Worm (Caenorhabditis elegans) whole organism, L4 larva: ENCODE measurements around the gene col-175.

Source experiments
- D1046.2 ChIP-seq: fragments of 200-800 bp; sonication (Bioruptor generic); IDR thresholded peaks from 2 replicates; pipeline ENCODE4 v1.3.6; 2022; ENCODE audit warnings: missing genetic modification characterization, missing compliant biosample characterization
- F10B5.3 ChIP-seq: sonication (generic microtip); optimal IDR thresholded peaks from 2 replicates; lab custom pipeline; 2016; ENCODE audit warnings: mild to moderate bottlenecking, missing genetic modification characterization, missing compliant biosample characterization
- F26F4.8 ChIP-seq: fragments of 200-800 bp; sonication (Bioruptor generic); conservative IDR thresholded peaks from 2 replicates; pipeline ENCODE4 v1.3.6; 2022; ENCODE audit warnings: missing genetic modification characterization, missing compliant biosample characterization
- F37D6.2 ChIP-seq: sonication (generic microtip); optimal IDR thresholded peaks from 2 replicates; lab custom pipeline; 2016; ENCODE audit warnings: mild to moderate bottlenecking, missing genetic modification characterization, missing compliant biosample characterization
- F44E2.7 ChIP-seq: fragments of 200-800 bp; sonication (Bioruptor generic); IDR thresholded peaks from 2 replicates; pipeline ENCODE4 v2.1.2; 2022; ENCODE audit warnings: missing genetic modification characterization, missing compliant biosample characterization
- F49E8.2 ChIP-seq: sonication (generic microtip); optimal IDR thresholded peaks from 2 replicates; lab custom pipeline; 2016; ENCODE audit warnings: missing compliant biosample characterization, mild to moderate bottlenecking, missing genetic modification characterization, borderline replicate concordance
- Y105C5A.15 ChIP-seq: fragments of 200-800 bp; sonication (Bioruptor generic); IDR thresholded peaks from 2 replicates; pipeline ENCODE4 v1.3.6; 2022; ENCODE audit warnings: missing genetic modification characterization, missing compliant biosample characterization
- Y48G9A.11 ChIP-seq: fragments of 200-800 bp; sonication (Bioruptor generic); IDR thresholded peaks from 2 replicates; pipeline ENCODE4 v1.3.6; 2022; ENCODE audit warnings: missing genetic modification reagents, missing genetic modification characterization, missing compliant biosample characterization
- Y5F2A.4 ChIP-seq: fragments of 200-800 bp; sonication (Bioruptor generic); optimal IDR thresholded peaks from 2 replicates; lab custom pipeline; 2018; ENCODE audit warnings: mild to moderate bottlenecking, missing genetic modification characterization, missing compliant biosample characterization
- ZK337.2 ChIP-seq: fragments of 200-800 bp; sonication (Bioruptor generic); IDR thresholded peaks from 2 replicates; pipeline ENCODE4 v1.3.6; 2022; ENCODE audit warnings: missing genetic modification reagents, missing genetic modification characterization, missing compliant biosample characterization
- aly-2 ChIP-seq: sonication (generic microtip); optimal IDR thresholded peaks from 2 replicates; lab custom pipeline; 2018; ENCODE audit warnings: missing biosample characterization, missing genetic modification characterization
- arid-1 ChIP-seq: fragments of 200-800 bp; sonication (Bioruptor generic); conservative IDR thresholded peaks from 2 replicates; pipeline ENCODE4 v1.3.6; 2022; ENCODE audit warnings: missing genetic modification reagents, missing genetic modification characterization, missing compliant biosample characterization
- ceh-44 ChIP-seq: fragments of 200-800 bp; sonication (Bioruptor generic); IDR thresholded peaks from 2 replicates; pipeline ENCODE4 v1.3.6; 2022; ENCODE audit warnings: missing genetic modification reagents, missing genetic modification characterization, missing compliant biosample characterization
- ceh-62 ChIP-seq: sonication (generic microtip); optimal IDR thresholded peaks from 2 replicates; lab custom pipeline; 2017; ENCODE audit warnings: missing biosample characterization, missing genetic modification characterization
- ctbp-1 ChIP-seq: fragments of 200-800 bp; sonication (Bioruptor generic); IDR thresholded peaks from 2 replicates; pipeline ENCODE4 v1.3.6; 2022; ENCODE audit warnings: missing genetic modification reagents, missing genetic modification characterization, missing compliant biosample characterization
- daf-12 ChIP-seq: fragments of 150-350 bp; optimal IDR thresholded peaks from 2 replicates; lab custom pipeline; 2014; ENCODE audit warnings: missing biosample characterization, missing genetic modification reagents, missing genetic modification characterization
- daf-16 ChIP-seq, 3 experiments: sonication (generic microtip); optimal IDR thresholded peaks; 2 replicates each; lab custom pipeline; 2016 to 2017; ENCODE audit warnings: missing genetic modification characterization in 3 of 3, missing genetic modification reagents in 3 of 3, mild to moderate bottlenecking in 2 of 3, missing compliant biosample characterization in 2 of 3, missing biosample characterization in 1 of 3, moderate library complexity in 1 of 3
- daf-8 ChIP-seq: fragments of 200-800 bp; sonication (Bioruptor generic); IDR thresholded peaks from 2 replicates; pipeline ENCODE4 v1.3.6; 2022; ENCODE audit warnings: missing genetic modification characterization, missing compliant biosample characterization
- dmd-6 ChIP-seq: fragments of 200-800 bp; sonication (Bioruptor generic); IDR thresholded peaks from 2 replicates; pipeline ENCODE4 v1.3.6; 2022; ENCODE audit warnings: missing genetic modification reagents, missing genetic modification characterization, missing compliant biosample characterization
- dmd-8 ChIP-seq: fragments of 200-800 bp; sonication (Bioruptor generic); IDR thresholded peaks from 2 replicates; pipeline ENCODE4 v1.3.6; 2022; ENCODE audit warnings: missing genetic modification characterization, missing compliant biosample characterization
- duxl-1 ChIP-seq: sonication (generic microtip); optimal IDR thresholded peaks from 2 replicates; lab custom pipeline; 2016; ENCODE audit warnings: mild to moderate bottlenecking, missing genetic modification characterization, moderate library complexity, missing compliant biosample characterization; ENCODE audit not compliant: poor library complexity
- gei-8 ChIP-seq: fragments of 200-800 bp; sonication (Bioruptor generic); optimal IDR thresholded peaks from 2 replicates; lab custom pipeline; 2018; ENCODE audit warnings: mild to moderate bottlenecking, missing genetic modification characterization, missing compliant biosample characterization
- hif-1 ChIP-seq, 2 experiments: sonication (generic microtip); optimal IDR thresholded peaks; 2 replicates each; lab custom pipeline; 2016 to 2017; ENCODE audit warnings: missing compliant biosample characterization in 2 of 2, missing genetic modification characterization in 2 of 2, missing genetic modification reagents in 2 of 2, missing genotype in 2 of 2, mild to moderate bottlenecking in 1 of 2
- hlh-11 ChIP-seq: fragments of 200-800 bp; sonication (Bioruptor generic); optimal IDR thresholded peaks from 2 replicates; lab custom pipeline; 2018; ENCODE audit warnings: mild to moderate bottlenecking, missing genetic modification characterization, missing compliant biosample characterization
- hlh-30 ChIP-seq: sonication (generic microtip); optimal IDR thresholded peaks from 2 replicates; lab custom pipeline; 2017; ENCODE audit warnings: antibody characterized with exemption, mild to moderate bottlenecking, missing genetic modification characterization, missing compliant biosample characterization; ENCODE audit not compliant: insufficient read depth
- jun-1 ChIP-seq: fragments of 150-350 bp; optimal IDR thresholded peaks from 2 replicates; lab custom pipeline; 2014; ENCODE audit warnings: missing biosample characterization, missing genetic modification reagents, missing genetic modification characterization
- lim-7 ChIP-seq: fragments of 200-800 bp; sonication (Bioruptor generic); IDR thresholded peaks from 2 replicates; pipeline ENCODE4 v1.3.6; 2022; ENCODE audit warnings: missing genetic modification characterization, missing compliant biosample characterization
- lin-1 ChIP-seq: fragments of 200-800 bp; sonication (Bioruptor generic); IDR thresholded peaks from 2 replicates; pipeline ENCODE4 v1.3.6; 2022; ENCODE audit warnings: missing genetic modification reagents, missing genetic modification characterization, missing compliant biosample characterization
- lir-3 ChIP-seq: sonication (generic microtip); optimal IDR thresholded peaks from 2 replicates; lab custom pipeline; 2016; ENCODE audit warnings: mild to moderate bottlenecking, missing genetic modification characterization, missing compliant biosample characterization
- madf-5 ChIP-seq, 2 experiments: fragments of 200-800 bp; sonication (Bioruptor generic); IDR thresholded peaks; 2 replicates each; pipeline ENCODE4 v1.3.6; 2022; ENCODE audit warnings: missing compliant biosample characterization in 2 of 2, missing genetic modification characterization in 2 of 2
- madf-9 ChIP-seq: fragments of 200-800 bp; sonication (Bioruptor generic); conservative IDR thresholded peaks from 2 replicates; pipeline ENCODE4 v1.3.6; 2022; ENCODE audit warnings: missing genetic modification reagents, missing genetic modification characterization, missing compliant biosample characterization
- mdl-1 ChIP-seq, 2 experiments: fragments of 150-350 bp in 1 of 2; sonication (generic microtip) in 1 of 2; optimal IDR thresholded peaks; 2 replicates each; lab custom pipeline; 2014 to 2017; ENCODE audit warnings: missing biosample characterization in 2 of 2, missing genetic modification characterization in 2 of 2
- mdt-29 ChIP-seq: fragments of 200-800 bp; sonication (Bioruptor generic); IDR thresholded peaks from 2 replicates; pipeline ENCODE4 v1.3.6; 2022; ENCODE audit warnings: missing genetic modification reagents, missing genetic modification characterization, missing compliant biosample characterization
- mep-1 ChIP-seq: fragments of 150-350 bp; sonication (generic microtip); optimal IDR thresholded peaks from 3 replicates; lab custom pipeline; 2014; ENCODE audit warnings: missing biosample characterization, missing genetic modification characterization
- nhr-102 ChIP-seq: sonication (generic microtip); optimal IDR thresholded peaks from 2 replicates; lab custom pipeline; 2016; ENCODE audit warnings: mild to moderate bottlenecking, missing genetic modification characterization, moderate library complexity, missing compliant biosample characterization
- nhr-25 ChIP-seq: sonication (generic microtip); optimal IDR thresholded peaks from 2 replicates; lab custom pipeline; 2017; ENCODE audit warnings: missing genetic modification characterization, mild to moderate bottlenecking, missing compliant biosample characterization, antibody characterized with exemption, moderate library complexity, borderline replicate concordance; ENCODE audit not compliant: insufficient read depth
- nhr-41 ChIP-seq: fragments of 200-800 bp; sonication (Bioruptor generic); IDR thresholded peaks from 2 replicates; pipeline ENCODE4 v1.3.6; 2022; ENCODE audit warnings: missing genetic modification reagents, missing genetic modification characterization, missing compliant biosample characterization
- nhr-77 ChIP-seq: fragments of 150-350 bp; optimal IDR thresholded peaks from 2 replicates; lab custom pipeline; 2014; ENCODE audit warnings: missing biosample characterization, missing genetic modification characterization
- php-3 ChIP-seq: fragments of 200-800 bp; sonication (Bioruptor generic); IDR thresholded peaks from 2 replicates; pipeline ENCODE4 v1.3.6; 2022; ENCODE audit warnings: missing genetic modification reagents, missing genetic modification characterization, missing compliant biosample characterization
- rbr-2 ChIP-seq: sonication (generic microtip); optimal IDR thresholded peaks from 2 replicates; lab custom pipeline; 2016; ENCODE audit warnings: missing genotype, missing genetic modification characterization, missing compliant biosample characterization
- saeg-2 ChIP-seq: fragments of 200-800 bp; sonication (Bioruptor generic); IDR thresholded peaks from 2 replicates; pipeline ENCODE4 v1.3.6; 2022; ENCODE audit warnings: missing genetic modification reagents, missing genetic modification characterization, missing compliant biosample characterization
- skn-1 ChIP-seq: fragments of 150-350 bp; optimal IDR thresholded peaks from 2 replicates; lab custom pipeline; 2014; ENCODE audit warnings: missing biosample characterization, missing genetic modification characterization
- snpc-4 ChIP-seq: fragments of 150-350 bp; optimal IDR thresholded peaks from 2 replicates; lab custom pipeline; 2014; ENCODE audit warnings: missing biosample characterization, missing genetic modification characterization
- spr-1 ChIP-seq: sonication (generic microtip); optimal IDR thresholded peaks from 2 replicates; lab custom pipeline; 2016; ENCODE audit warnings: mild to moderate bottlenecking, missing genetic modification characterization, missing compliant biosample characterization
- tra-1 ChIP-seq: fragments of 200-800 bp; sonication (Bioruptor generic); IDR thresholded peaks from 2 replicates; pipeline ENCODE4 v1.3.6; 2022; ENCODE audit warnings: missing genetic modification reagents, missing genetic modification characterization, missing compliant biosample characterization
- unc-130 ChIP-seq: sonication (generic microtip); optimal IDR thresholded peaks from 2 replicates; lab custom pipeline; 2016; ENCODE audit warnings: missing genetic modification reagents, missing genetic modification characterization, missing compliant biosample characterization
- vab-7 ChIP-seq: fragments of 200-800 bp; sonication (Bioruptor generic); IDR thresholded peaks from 2 replicates; pipeline ENCODE4 v1.3.6; 2022; ENCODE audit warnings: missing genetic modification reagents, missing genetic modification characterization, missing compliant biosample characterization
- zfp-3 ChIP-seq: fragments of 200-800 bp; sonication (Bioruptor generic); conservative IDR thresholded peaks from 2 replicates; pipeline ENCODE4 v1.3.6; 2022; ENCODE audit warnings: missing genetic modification reagents, missing genetic modification characterization, missing compliant biosample characterization
- zip-2 ChIP-seq: fragments of 150-350 bp; optimal IDR thresholded peaks from 2 replicates; lab custom pipeline; 2014; ENCODE audit warnings: missing biosample characterization, missing genetic modification characterization

Gene col-175

ce11 chrX:9238692-9239091 lies 4.3 kb upstream of the col-175 start (continued):
- TF ChIP-seq daf-8 (GFP tag; lab: Robert Waterston, UW) (no peak), daf-16 (GFP tag; optimal IDR thresholded peaks at IDR 0.05; lab: Kevin White, UChicago) (peak in 1 of 2 experiments; percentile 85), daf-16 (tag; optimal IDR thresholded peaks at IDR 0.05; lab: Kevin White, UChicago) (no peak), arid-1 (GFP tag; lab: Robert Waterston, UW) (peak; percentile 73), F49E8.2 (tag; lab: Kevin White, UChicago) (peak; percentile 11), duxl-1 (tag; lab: Kevin White, UChicago) (peak; percentile 63), nhr-25 (tag; lab: Kevin White, UChicago) (no peak), mdt-29 (GFP tag; lab: Robert Waterston, UW) (0 out of 2 replicates have a peak, but pooled peaks have one; percentile 8), hlh-30 (tag; lab: Kevin White, UChicago) (peak; percentile 30), daf-12 (no peak), hlh-11 (tag; lab: Kevin White, UChicago) (peak; percentile 11), Y48G9A.11 (GFP tag; lab: Robert Waterston, UW) (peak; percentile 72), mdl-1 (tag; optimal IDR thresholded peaks at IDR 0.05; lab: Kevin White, UChicago) (no peak), madf-5 (GFP tag; IDR thresholded peaks at IDR 0.05; lab: Robert Waterston, UW) (peak; percentile 34 to 67; a peak in 1 of 4 replicates), F44E2.7 (GFP tag; lab: Robert Waterston, UW) (0 out of 2 replicates have a peak, but pooled peaks have one; percentile 82), Y5F2A.4 (peak; percentile 23), lir-3 (tag; lab: Kevin White, UChicago) (peak; percentile 52), ceh-44 (no peak), nhr-102 (tag; lab: Kevin White, UChicago) (no peak), zip-2 (tag; lab: Kevin White, UChicago) (no peak), aly-2 (tag; lab: Kevin White, UChicago) (no peak), madf-9 (GFP tag; lab: Robert Waterston, UW) (peak; percentile 83), saeg-2 (0 out of 2 replicates have a peak, but pooled peaks have one; percentile 42), D1046.2 (no peak), rbr-2 (tag; lab: Kevin White, UChicago) (no peak), F37D6.2 (no peak), F10B5.3 (no peak), jun-1 (no peak), dmd-8 (peak; percentile 89), skn-1 (no peak), nhr-41 (GFP tag; lab: Robert Waterston, UW) (peak; percentile 62; the same call in 1 of the 2 replicates), Y105C5A.15 (GFP tag; lab: Robert Waterston, UW) (0 out of 2 replicates have a peak, but pooled peaks have one; percentile 69), php-3 (GFP tag; lab: Robert Waterston, UW) (peak; percentile 79), ctbp-1 (GFP tag; lab: Robert Waterston, UW) (0 out of 2 replicates have a peak, but pooled peaks have one; percentile 36), F26F4.8 (peak; percentile 69; the same call in 1 of the 2 replicates), hif-1 (tag; optimal IDR thresholded peaks at IDR 0.05; lab: Kevin White, UChicago) (no peak), snpc-4 (tag; lab: Kevin White, UChicago) (no peak), mep-1 (tag; lab: Kevin White, UChicago) (no peak), lim-7 (GFP tag; lab: Robert Waterston, UW) (peak; percentile 88), spr-1 (peak; percentile 26), vab-7 (GFP tag; lab: Robert Waterston, UW) (peak; percentile 71), ZK337.2 (peak; percentile 56; the same call in 1 of the 2 replicates), tra-1 (peak; percentile 64), nhr-77 (tag; lab: Kevin White, UChicago) (no peak), dmd-6 (peak; percentile 43), unc-130 (GFP tag; lab: Kevin White, UChicago) (peak; percentile 15), gei-8 (GFP tag; lab: Kevin White, UChicago) (peak; percentile 33), zfp-3 (GFP tag; lab: Robert Waterston, UW) (0 out of 2 replicates have a peak, but pooled peaks have one; percentile 19), ceh-62 (tag; lab: Kevin White, UChicago) (no peak), lin-1 (GFP tag; lab: Robert Waterston, UW) (peak; percentile 46; the same call in 1 of the 2 replicates)
